Worm (Caenorhabditis elegans): ENCODE results near the gene R07E5.19.

- TF ChIP-seq him-1 (tag; optimal IDR thresholded peaks at IDR 0.05) (no peak), dao-5 (tag; optimal IDR thresholded peaks at IDR 0.05) (no peak)
These were observed 27.4 kb downstream of the R07E5.19 start for ce11 chrIII:4390421-4390820.
